Fruit fly (Drosophila melanogaster) whole organism, embryonic: ENCODE results near the gene CG15332.

Source experiments
- CG10959 ChIP-seq: fragments of 200-800 bp; sonication (Bioruptor generic); IDR thresholded peaks from 2 replicates; pipeline ENCODE4 v1.3.6; 2022; ENCODE audit warnings: missing biosample characterization, missing genetic modification characterization
- CG11085 ChIP-seq: fragments of 200-800 bp; sonication (Bioruptor generic); IDR thresholded peaks from 2 replicates; pipeline ENCODE4 v1.3.6; 2022; ENCODE audit warnings: missing biosample characterization, missing genetic modification characterization
- CG11398 ChIP-seq: fragments of 200-800 bp; sonication (Bioruptor generic); optimal IDR thresholded peaks from 2 replicates; lab custom pipeline; 2016; ENCODE audit warnings: missing biosample characterization, missing genetic modification characterization
- CG14050 ChIP-seq: fragments of 200-800 bp; sonication (Bioruptor generic); IDR thresholded peaks from 3 replicates; pipeline ENCODE4 v1.3.6; 2022; ENCODE audit warnings: missing biosample characterization, missing genetic modification characterization
- CG15601 ChIP-seq: fragments of 200-800 bp; sonication (Bioruptor generic); optimal IDR thresholded peaks from 3 replicates; lab custom pipeline; 2019; ENCODE audit warnings: missing biosample characterization, mild to moderate bottlenecking, missing genetic modification characterization, moderate library complexity
- CG16779 ChIP-seq: fragments of 200-800 bp; sonication (Bioruptor generic); IDR thresholded peaks from 2 replicates; pipeline ENCODE4 v1.3.6; 2022; ENCODE audit warnings: missing biosample characterization, missing genetic modification characterization
- CG16815 ChIP-seq: fragments of 200-800 bp; sonication (Bioruptor generic); optimal IDR thresholded peaks from 3 replicates; lab custom pipeline; 2017; ENCODE audit warnings: missing biosample characterization, mild to moderate bottlenecking, missing genetic modification characterization
- CG17328 ChIP-seq: fragments of 200-800 bp; sonication (Bioruptor generic); IDR thresholded peaks from 2 replicates; pipeline ENCODE4 v1.3.6; 2022; ENCODE audit warnings: missing biosample characterization, missing genetic modification characterization
- CG17359 ChIP-seq: fragments of 200-800 bp; sonication (Bioruptor generic); optimal IDR thresholded peaks from 3 replicates; lab custom pipeline; 2018; ENCODE audit warnings: missing biosample characterization, mild to moderate bottlenecking, missing genetic modification characterization, moderate library complexity
- CG18764 ChIP-seq: fragments of 200-800 bp; sonication (Bioruptor generic); optimal IDR thresholded peaks from 3 replicates; lab custom pipeline; 2016; ENCODE audit warnings: missing biosample characterization, missing genetic modification characterization
- CG2120 ChIP-seq: fragments of 200-800 bp; sonication (Bioruptor generic); optimal IDR thresholded peaks from 3 replicates; lab custom pipeline; 2016; ENCODE audit warnings: missing biosample characterization, missing genetic modification characterization
- CG2889 ChIP-seq: fragments of 200-800 bp; sonication (Bioruptor generic); IDR thresholded peaks from 3 replicates; pipeline ENCODE4 v1.3.6; 2022; ENCODE audit warnings: missing biosample characterization, missing genetic modification characterization
- CG3065 ChIP-seq: fragments of 200-800 bp; sonication (Bioruptor generic); optimal IDR thresholded peaks from 2 replicates; lab custom pipeline; 2016; ENCODE audit warnings: missing biosample characterization, missing genetic modification characterization
- CG32532 ChIP-seq: fragments of 200-800 bp; sonication (Bioruptor generic); IDR thresholded peaks from 2 replicates; pipeline ENCODE4 v1.3.6; 2022; ENCODE audit warnings: missing biosample characterization, missing genetic modification characterization
- CG32772 ChIP-seq: fragments of 200-800 bp; sonication (Bioruptor generic); IDR thresholded peaks from 2 replicates; pipeline ENCODE4 v1.3.6; 2022; ENCODE audit warnings: missing biosample characterization, missing genetic modification characterization
- CG6765 ChIP-seq: fragments of 200-800 bp; sonication (Bioruptor generic); optimal IDR thresholded peaks from 3 replicates; lab custom pipeline; 2017; ENCODE audit warnings: missing biosample characterization, mild to moderate bottlenecking, missing genetic modification characterization
- CG9817 ChIP-seq: fragments of 200-800 bp; sonication (Bioruptor generic); optimal IDR thresholded peaks from 2 replicates; lab custom pipeline; 2018; ENCODE audit warnings: missing biosample characterization, mild to moderate bottlenecking, missing genetic modification characterization, moderate library complexity
- CTCF ChIP-seq: fragments of 200-800 bp; sonication (Bioruptor generic); optimal IDR thresholded peaks from 2 replicates; lab custom pipeline; 2017; ENCODE audit warnings: missing biosample characterization, mild to moderate bottlenecking, missing genetic modification characterization, moderate library complexity
- Camta ChIP-seq: fragments of 200-800 bp; sonication (Bioruptor generic); optimal IDR thresholded peaks from 2 replicates; lab custom pipeline; 2016; ENCODE audit warnings: missing biosample characterization, missing genetic modification characterization
- CoRest ChIP-seq: fragments of 200-800 bp; sonication (Bioruptor generic); optimal IDR thresholded peaks from 3 replicates; lab custom pipeline; 2018; ENCODE audit warnings: missing biosample characterization, mild to moderate bottlenecking, missing genetic modification characterization, moderate library complexity
- Drgx ChIP-seq: fragments of 200-800 bp; sonication (Bioruptor generic); IDR thresholded peaks from 2 replicates; pipeline ENCODE4 v1.3.6; 2022; ENCODE audit warnings: missing biosample characterization, missing genetic modification characterization
- HLH3B ChIP-seq: fragments of 200-800 bp; sonication (Bioruptor generic); IDR thresholded peaks from 2 replicates; pipeline ENCODE4 v1.3.6; 2022; ENCODE audit warnings: missing biosample characterization, missing genetic modification characterization
- HLH4C ChIP-seq: fragments of 200-800 bp; sonication (Bioruptor generic); IDR thresholded peaks from 3 replicates; pipeline ENCODE4 v1.3.6; 2022; ENCODE audit warnings: missing biosample characterization, missing genetic modification characterization; ENCODE audit not compliant: partially characterized antibody
- Hr3 ChIP-seq: fragments of 200-800 bp; sonication (Bioruptor generic); optimal IDR thresholded peaks from 3 replicates; lab custom pipeline; 2016; ENCODE audit warnings: missing biosample characterization, missing genetic modification characterization
- Jarid2 ChIP-seq: fragments of 200-800 bp; sonication (Bioruptor generic); optimal IDR thresholded peaks from 3 replicates; lab custom pipeline; 2017; ENCODE audit warnings: mild to moderate bottlenecking, missing biosample characterization, missing genetic modification reagents, missing genetic modification characterization
- MESR4 ChIP-seq: fragments of 200-800 bp; sonication (Bioruptor generic); optimal IDR thresholded peaks from 2 replicates; lab custom pipeline; 2018; ENCODE audit warnings: missing biosample characterization, mild to moderate bottlenecking, missing genetic modification characterization, moderate library complexity
- Med ChIP-seq: fragments of 200-800 bp; sonication (Bioruptor generic); peaks from one replicate; lab custom pipeline; 2016; ENCODE audit warnings: missing biosample characterization, missing genetic modification characterization, mild to moderate bottlenecking, inconsistent platforms, moderate library complexity
- Sox102F ChIP-seq: fragments of 200-800 bp; sonication (Bioruptor generic); optimal IDR thresholded peaks from 2 replicates; lab custom pipeline; 2018; ENCODE audit warnings: missing biosample characterization, mild to moderate bottlenecking, missing genetic modification characterization, moderate library complexity
- Stat92E ChIP-seq, 3 experiments: fragments of >200 bp in 2 of 3; fragments of 200-800 bp in 1 of 3; sonication (Bioruptor generic) in 1 of 3; optimal IDR thresholded peaks; 2 replicates each; lab custom pipeline; 2017 to 2019; ENCODE audit warnings: missing biosample characterization in 3 of 3, missing genetic modification characterization in 3 of 3, mild to moderate bottlenecking in 1 of 3, moderate library complexity in 1 of 3
- TFAM ChIP-seq: fragments of 200-800 bp; sonication (Bioruptor generic); optimal IDR thresholded peaks from 2 replicates; lab custom pipeline; 2017; ENCODE audit warnings: missing biosample characterization, missing genetic modification characterization, inconsistent platforms
- Vsx1 ChIP-seq: fragments of 200-800 bp; sonication (Bioruptor generic); optimal IDR thresholded peaks from 2 replicates; lab custom pipeline; 2017; ENCODE audit warnings: missing biosample characterization, mild to moderate bottlenecking, missing genetic modification characterization, missing genetic modification reagents
- ac ChIP-seq: fragments of 200-800 bp; sonication (Bioruptor generic); optimal IDR thresholded peaks from 3 replicates; lab custom pipeline; 2017; ENCODE audit warnings: missing biosample characterization, mild to moderate bottlenecking, missing genetic modification characterization
- al ChIP-seq: fragments of 200-800 bp; sonication (Bioruptor generic); IDR thresholded peaks from 2 replicates; pipeline ENCODE4 v1.3.6; 2022; ENCODE audit warnings: missing biosample characterization, missing genetic modification characterization
- az2 ChIP-seq: fragments of 200-800 bp; sonication (Bioruptor generic); optimal IDR thresholded peaks from 3 replicates; lab custom pipeline; 2016; ENCODE audit warnings: missing biosample characterization, missing genetic modification characterization
- bab2 ChIP-seq: fragments of 200-800 bp; sonication (Bioruptor generic); optimal IDR thresholded peaks from 2 replicates; lab custom pipeline; 2016; ENCODE audit warnings: missing biosample characterization, missing genetic modification characterization
- dan ChIP-seq: fragments of 200-800 bp; sonication (Bioruptor generic); IDR thresholded peaks from 2 replicates; pipeline ENCODE4 v1.3.6; 2022; ENCODE audit warnings: missing biosample characterization, missing genetic modification characterization
- dysf ChIP-seq: fragments of 200-800 bp; sonication (Bioruptor generic); IDR thresholded peaks from 3 replicates; pipeline ENCODE4 v1.3.6; 2022; ENCODE audit warnings: missing biosample characterization, missing genetic modification characterization
- eve ChIP-seq, 2 experiments: fragments of >200 bp; optimal IDR thresholded peaks; 2 replicates each; lab custom pipeline; 2017; ENCODE audit warnings: missing biosample characterization in 2 of 2, missing genetic modification characterization in 2 of 2
- eyg ChIP-seq: fragments of 200-800 bp; sonication (Bioruptor generic); optimal IDR thresholded peaks from 3 replicates; lab custom pipeline; 2016; ENCODE audit warnings: missing biosample characterization, missing genetic modification characterization
- fd64A ChIP-seq: fragments of 200-800 bp; sonication (Bioruptor generic); optimal IDR thresholded peaks from 3 replicates; lab custom pipeline; 2018; ENCODE audit warnings: missing biosample characterization, mild to moderate bottlenecking, missing genetic modification characterization
- jumu ChIP-seq: fragments of 200-800 bp; sonication (Bioruptor generic); optimal IDR thresholded peaks from 3 replicates; lab custom pipeline; 2016; ENCODE audit warnings: missing biosample characterization, missing genetic modification characterization
- kni ChIP-seq: fragments of 200-800 bp; sonication (Bioruptor generic); optimal IDR thresholded peaks from 3 replicates; lab custom pipeline; 2017; ENCODE audit warnings: mild to moderate bottlenecking, missing biosample characterization, missing genetic modification reagents, missing genetic modification characterization
- org-1 ChIP-seq: fragments of 200-800 bp; sonication (Bioruptor generic); optimal IDR thresholded peaks from 2 replicates; lab custom pipeline; 2017; ENCODE audit warnings: missing biosample characterization, missing genetic modification characterization
- peb ChIP-seq: fragments of 200-800 bp; sonication (Bioruptor generic); IDR thresholded peaks from 2 replicates; pipeline ENCODE4 v1.3.6; 2022; ENCODE audit warnings: missing biosample characterization, missing genetic modification characterization
- salm ChIP-seq: fragments of 200-800 bp; sonication (Bioruptor generic); optimal IDR thresholded peaks from 2 replicates; lab custom pipeline; 2018; ENCODE audit warnings: missing biosample characterization, mild to moderate bottlenecking, missing genetic modification characterization
- sc ChIP-seq, 3 experiments: fragments of >200 bp in 2 of 3; fragments of 200-800 bp in 1 of 3; sonication (Bioruptor generic) in 1 of 3; optimal IDR thresholded peaks; 2 replicates in 2 of 3; 3 replicates in 1 of 3; lab custom pipeline; 2017; ENCODE audit warnings: mild to moderate bottlenecking in 1 of 3, missing biosample characterization in 1 of 3, missing genetic modification characterization in 1 of 3, missing genetic modification reagents in 1 of 3
- scrt ChIP-seq: fragments of 200-800 bp; sonication (Bioruptor generic); optimal IDR thresholded peaks from 2 replicates; lab custom pipeline; 2018; ENCODE audit warnings: missing biosample characterization, mild to moderate bottlenecking, missing genetic modification characterization, moderate library complexity
- sens ChIP-seq: fragments of 200-800 bp; sonication (Bioruptor generic); peaks from one replicate; lab custom pipeline; 2016; ENCODE audit warnings: missing biosample characterization, missing genetic modification characterization
- sima ChIP-seq: fragments of 200-800 bp; sonication (Bioruptor generic); optimal IDR thresholded peaks from 2 replicates; lab custom pipeline; 2016; ENCODE audit warnings: missing biosample characterization, missing genetic modification characterization
- ttk ChIP-seq: fragments of 200-800 bp; sonication (Bioruptor generic); IDR thresholded peaks from 2 replicates; pipeline ENCODE4 v2.1.2; 2022; ENCODE audit warnings: missing biosample characterization, missing genetic modification characterization
- vfl ChIP-seq: fragments of 200-800 bp; sonication (Bioruptor generic); optimal IDR thresholded peaks from 2 replicates; lab custom pipeline; 2016; ENCODE audit warnings: missing biosample characterization, missing genetic modification characterization
- zen ChIP-seq: fragments of 200-800 bp; sonication (Bioruptor generic); optimal IDR thresholded peaks from 3 replicates; lab custom pipeline; 2018; ENCODE audit warnings: missing biosample characterization, mild to moderate bottlenecking, missing genetic modification characterization, moderate library complexity

CG15332 gene

DNA sequence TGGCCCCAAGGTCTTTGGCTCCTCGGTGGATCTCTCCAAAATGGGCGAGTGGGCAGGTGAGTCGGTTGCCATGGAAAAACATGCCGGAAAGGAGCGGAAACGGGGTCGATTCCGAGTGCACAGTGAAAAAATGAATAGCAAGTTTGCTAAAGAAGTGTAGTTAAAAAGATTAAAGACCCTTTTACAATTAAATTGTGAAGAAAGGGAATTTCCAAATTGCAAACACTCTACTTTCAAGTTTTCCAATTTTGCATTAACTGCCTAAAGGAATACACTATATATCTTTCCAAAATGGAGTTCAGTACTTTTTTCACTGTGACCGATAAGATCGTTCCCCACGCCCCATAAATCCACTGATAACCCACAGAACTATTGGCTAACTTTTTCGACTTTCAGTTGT is 46.3 kb downstream of the CG15332 start (continued):
- no peak for TF ChIP-seq CG3065 (GFP tag; lab: Kevin White, UChicago)
- no peak for TF ChIP-seq CG2889
- TF ChIP-seq bab2 (GFP tag; lab: Kevin White, UChicago), result peak; percentile 13
- peak; percentile 17 for TF ChIP-seq CG17359 (tag; lab: Kevin White, UChicago)
- TF ChIP-seq sc (optimal IDR thresholded peaks at IDR 0.05; lab: Kevin White, UChicago), result no peak
- TF ChIP-seq sc (GFP tag; optimal IDR thresholded peaks at IDR 0.05; lab: Kevin White, UChicago), result no peak
- TF ChIP-seq TFAM, result no peak
- TF ChIP-seq CG11085 (GFP tag; lab: Robert Waterston, UW), result no peak
- TF ChIP-seq vfl (GFP tag; lab: Kevin White, UChicago), result no peak
- no peak for TF ChIP-seq az2 (GFP tag; lab: Kevin White, UChicago)
- no peak for TF ChIP-seq CG11398 (GFP tag; lab: Kevin White, UChicago)
- TF ChIP-seq HLH3B (GFP tag; lab: Robert Waterston, UW), result 0 out of 2 replicates have a peak, but pooled peaks have one; percentile 25
- no peak for TF ChIP-seq CG16779 (GFP tag; lab: Robert Waterston, UW)
- TF ChIP-seq dysf, result peak; percentile 60
- TF ChIP-seq CG14050 (GFP tag; lab: Robert Waterston, UW), result no peak
- TF ChIP-seq eve (GFP tag; optimal IDR thresholded peaks at IDR 0.05; lab: Kevin White, UChicago), result no peak
- TF ChIP-seq ttk (GFP tag; lab: Robert Waterston, UW), result 0 out of 2 replicates have a peak, but pooled peaks have one; percentile 44
- no peak for TF ChIP-seq MESR4
- no peak for TF ChIP-seq HLH4C (GFP tag; lab: Robert Waterston, UW)
- TF ChIP-seq al (GFP tag; lab: Robert Waterston, UW), result no peak
- TF ChIP-seq ac, result no peak
- TF ChIP-seq org-1 (GFP tag; lab: Kevin White, UChicago), result no peak
- TF ChIP-seq CoRest (tag; lab: Kevin White, UChicago), result peak; percentile 29
- TF ChIP-seq CG17328 (GFP tag; lab: Robert Waterston, UW), result no peak
- TF ChIP-seq CG6765 (GFP tag; lab: Kevin White, UChicago), result no peak
- no peak for TF ChIP-seq Stat92E (GFP tag; optimal IDR thresholded peaks at IDR 0.05; lab: Kevin White, UChicago)
- TF ChIP-seq sens, result peak; percentile 74
- TF ChIP-seq jumu (GFP tag; lab: Kevin White, UChicago), result no peak
- TF ChIP-seq dan (GFP tag; lab: Robert Waterston, UW), result no peak
- TF ChIP-seq CG18764, result no peak
- no peak for TF ChIP-seq scrt
- no peak for TF ChIP-seq CG9817 (tag; lab: Kevin White, UChicago)
- no peak for TF ChIP-seq kni
- peak; percentile 49 for TF ChIP-seq CG2120 (GFP tag; lab: Kevin White, UChicago)
- TF ChIP-seq Hr3 (GFP tag; lab: Kevin White, UChicago), result no peak
- TF ChIP-seq Camta (GFP tag; lab: Kevin White, UChicago), result no peak
- no peak for TF ChIP-seq CTCF (GFP tag; lab: Kevin White, UChicago)
- no peak for TF ChIP-seq sima
- no peak for TF ChIP-seq zen (tag; lab: Kevin White, UChicago)
- TF ChIP-seq Sox102F (GFP tag; lab: Kevin White, UChicago), result no peak
- no peak for TF ChIP-seq fd64A (GFP tag; lab: Kevin White, UChicago)
- TF ChIP-seq Drgx, result no peak
- TF ChIP-seq CG15601 (tag; lab: Kevin White, UChicago), result no peak
- TF ChIP-seq salm, result no peak
- peak; percentile 79 for TF ChIP-seq Med
- TF ChIP-seq CG32772, result no peak
- TF ChIP-seq CG10959 (GFP tag; lab: Robert Waterston, UW), result no peak
- no peak for TF ChIP-seq peb (GFP tag; lab: Robert Waterston, UW)
- no peak for TF ChIP-seq Vsx1 (GFP tag; lab: Kevin White, UChicago)
- no peak for TF ChIP-seq eyg (GFP tag; lab: Kevin White, UChicago)
- TF ChIP-seq CG32532 (GFP tag; lab: Robert Waterston, UW), result peak; percentile 51; the same call in 1 of the 2 replicates
- no peak for TF ChIP-seq Jarid2 (GFP tag; lab: Kevin White, UChicago)
- TF ChIP-seq CG16815 (GFP tag; lab: Kevin White, UChicago), result no peak
